Fruit fly (Drosophila melanogaster) whole organism, embryonic: ENCODE data around the gene CG42324.

ENCODE experiments used
- Ada2b ChIP-seq: fragments of 200-800 bp; sonication (Bioruptor generic); IDR thresholded peaks from 2 replicates; pipeline ENCODE4 v1.3.6; 2022; ENCODE audit warnings: missing biosample characterization, missing genetic modification characterization
- Bteb2 ChIP-seq: fragments of 200-800 bp; sonication (Bioruptor generic); optimal IDR thresholded peaks from 2 replicates; lab custom pipeline; 2016; ENCODE audit warnings: missing biosample characterization, missing genetic modification characterization
- CG10321 ChIP-seq: fragments of 200-800 bp; sonication (Bioruptor generic); IDR thresholded peaks from 2 replicates; pipeline ENCODE4 v1.3.6; 2022; ENCODE audit warnings: missing biosample characterization, missing genetic modification characterization
- CG10959 ChIP-seq: fragments of 200-800 bp; sonication (Bioruptor generic); IDR thresholded peaks from 2 replicates; pipeline ENCODE4 v1.3.6; 2022; ENCODE audit warnings: missing biosample characterization, missing genetic modification characterization
- CG11247 ChIP-seq: fragments of 200-800 bp; sonication (Bioruptor generic); IDR thresholded peaks from 2 replicates; pipeline ENCODE4 v1.3.6; 2022; ENCODE audit warnings: missing biosample characterization, missing genetic modification characterization
- CG11560 ChIP-seq: fragments of 200-800 bp; sonication (Bioruptor generic); IDR thresholded peaks from 3 replicates; pipeline ENCODE4 v1.3.6; 2022; ENCODE audit warnings: missing biosample characterization, missing genetic modification characterization
- CG11696 ChIP-seq: fragments of 200-800 bp; sonication (Bioruptor generic); IDR thresholded peaks from 2 replicates; pipeline ENCODE4 v1.3.6; 2022; ENCODE audit warnings: missing biosample characterization, missing genetic modification characterization
- CG12155 ChIP-seq: fragments of 200-800 bp; sonication (Bioruptor generic); optimal IDR thresholded peaks from 3 replicates; lab custom pipeline; 2016; ENCODE audit warnings: missing biosample characterization, missing genetic modification characterization
- CG12236 ChIP-seq: fragments of 200-800 bp; sonication (Bioruptor generic); optimal IDR thresholded peaks from 2 replicates; lab custom pipeline; 2016; ENCODE audit warnings: missing biosample characterization, missing genetic modification characterization
- CG12391 ChIP-seq: fragments of 200-800 bp; sonication (Bioruptor generic); optimal IDR thresholded peaks from 3 replicates; lab custom pipeline; 2018; ENCODE audit warnings: missing biosample characterization, mild to moderate bottlenecking, missing genetic modification characterization, moderate library complexity
- CG14014 ChIP-seq: fragments of 200-800 bp; sonication (Bioruptor generic); IDR thresholded peaks from 2 replicates; pipeline ENCODE4 v1.3.6; 2022; ENCODE audit warnings: missing biosample characterization, missing genetic modification characterization
- CG14667 ChIP-seq: fragments of 200-800 bp; sonication (Bioruptor generic); IDR thresholded peaks from 2 replicates; pipeline ENCODE4 v1.3.6; 2022; ENCODE audit warnings: missing biosample characterization, missing genetic modification characterization
- CG14860 ChIP-seq: fragments of 200-800 bp; sonication (Bioruptor generic); IDR thresholded peaks from 3 replicates; pipeline ENCODE4 v1.3.6; 2022; ENCODE audit warnings: missing biosample characterization, missing genetic modification characterization; ENCODE audit not compliant: partially characterized antibody
- CG18262 ChIP-seq: fragments of 200-800 bp; optimal IDR thresholded peaks from 3 replicates; lab custom pipeline; 2019; ENCODE audit warnings: missing biosample characterization, mild to moderate bottlenecking, missing genetic modification characterization, moderate library complexity
- CG18619 ChIP-seq: fragments of 200-800 bp; sonication (Bioruptor generic); optimal IDR thresholded peaks from 3 replicates; lab custom pipeline; 2017; ENCODE audit warnings: missing biosample characterization, mild to moderate bottlenecking, missing genetic modification characterization
- CG31224 ChIP-seq: fragments of 200-800 bp; sonication (Bioruptor generic); IDR thresholded peaks from 2 replicates; pipeline ENCODE4 v1.3.6; 2022; ENCODE audit warnings: missing biosample characterization, missing genetic modification characterization
- CG31388 ChIP-seq: fragments of 200-800 bp; sonication (Bioruptor generic); optimal IDR thresholded peaks from 2 replicates; lab custom pipeline; 2016; ENCODE audit warnings: missing biosample characterization, missing genetic modification characterization
- CG32532 ChIP-seq: fragments of 200-800 bp; sonication (Bioruptor generic); IDR thresholded peaks from 2 replicates; pipeline ENCODE4 v1.3.6; 2022; ENCODE audit warnings: missing biosample characterization, missing genetic modification characterization
- CG34422 ChIP-seq: fragments of 200-800 bp; sonication (Bioruptor generic); IDR thresholded peaks from 3 replicates; pipeline ENCODE4 v1.3.6; 2022; ENCODE audit warnings: missing biosample characterization, missing genetic modification characterization
- CG6689 ChIP-seq: fragments of 200-800 bp; sonication (Bioruptor generic); IDR thresholded peaks from 2 replicates; pipeline ENCODE4 v1.3.6; 2022; ENCODE audit warnings: missing biosample characterization, missing genetic modification characterization
- CG8089 ChIP-seq: fragments of 200-800 bp; sonication (Bioruptor generic); optimal IDR thresholded peaks from 3 replicates; lab custom pipeline; 2016; ENCODE audit warnings: missing biosample characterization, missing genetic modification characterization
- CG8290 ChIP-seq, 3 experiments: fragments of 200-800 bp; sonication (Bioruptor generic); optimal IDR thresholded peaks; 2 replicates each; lab custom pipeline; 2016 to 2019; ENCODE audit warnings: missing biosample characterization in 3 of 3, missing genetic modification characterization in 3 of 3, mild to moderate bottlenecking in 2 of 3, moderate library complexity in 1 of 3
- Dp ChIP-seq: fragments of 200-800 bp; sonication (Bioruptor generic); optimal IDR thresholded peaks from 2 replicates; lab custom pipeline; 2018; ENCODE audit warnings: missing biosample characterization, mild to moderate bottlenecking, missing genetic modification characterization, moderate library complexity
- Drgx ChIP-seq: fragments of 200-800 bp; sonication (Bioruptor generic); IDR thresholded peaks from 2 replicates; pipeline ENCODE4 v1.3.6; 2022; ENCODE audit warnings: missing biosample characterization, missing genetic modification characterization
- E2f2 ChIP-seq: fragments of 200-800 bp; sonication (Bioruptor generic); IDR thresholded peaks from 2 replicates; pipeline ENCODE4 v1.3.6; 2022; ENCODE audit warnings: missing biosample characterization, missing genetic modification characterization
- HmgZ ChIP-seq: fragments of 200-800 bp; sonication (Bioruptor generic); optimal IDR thresholded peaks from 2 replicates; lab custom pipeline; 2018; ENCODE audit warnings: missing biosample characterization, mild to moderate bottlenecking, missing genetic modification characterization
- Hr78 ChIP-seq, 2 experiments: fragments of 200-800 bp in 1 of 2; fragments of >200 bp in 1 of 2; sonication (Bioruptor generic) in 1 of 2; optimal IDR thresholded peaks; 2 replicates each; lab custom pipeline; 2017 to 2019; ENCODE audit warnings: missing biosample characterization in 2 of 2, missing genetic modification characterization in 2 of 2, mild to moderate bottlenecking in 1 of 2, moderate library complexity in 1 of 2
- Hsf ChIP-seq: fragments of 200-800 bp; sonication (Bioruptor generic); optimal IDR thresholded peaks from 3 replicates; lab custom pipeline; 2016; ENCODE audit warnings: missing biosample characterization, missing genetic modification characterization
- Ravus ChIP-seq: fragments of 200-800 bp; sonication (Bioruptor generic); IDR thresholded peaks from 2 replicates; pipeline ENCODE4 v1.3.6; 2022; ENCODE audit warnings: missing biosample characterization, missing genetic modification characterization
- Rfx ChIP-seq: fragments of 200-800 bp; sonication (Bioruptor generic); IDR thresholded peaks from 2 replicates; pipeline ENCODE4 v1.3.6; 2022; ENCODE audit warnings: missing biosample characterization, missing genetic modification characterization
- Side ChIP-seq: fragments of 200-800 bp; sonication (Bioruptor generic); optimal IDR thresholded peaks from 2 replicates; lab custom pipeline; 2016; ENCODE audit warnings: missing biosample characterization, missing genetic modification characterization
- Sry-β ChIP-seq: fragments of 200-800 bp; sonication (Bioruptor generic); optimal IDR thresholded peaks from 2 replicates; lab custom pipeline; 2018; ENCODE audit warnings: missing biosample characterization, mild to moderate bottlenecking, missing genetic modification characterization, moderate library complexity
- Sry-δ ChIP-seq: fragments of 200-800 bp; sonication (Bioruptor generic); optimal IDR thresholded peaks from 2 replicates; lab custom pipeline; 2016; ENCODE audit warnings: missing biosample characterization, missing genetic modification characterization
- Taf1 ChIP-seq: fragments of 200-800 bp; sonication (Bioruptor generic); IDR thresholded peaks from 2 replicates; pipeline ENCODE4 v1.3.6; 2022; ENCODE audit warnings: missing biosample characterization, missing genetic modification characterization
- az2 ChIP-seq: fragments of 200-800 bp; sonication (Bioruptor generic); optimal IDR thresholded peaks from 3 replicates; lab custom pipeline; 2016; ENCODE audit warnings: missing biosample characterization, missing genetic modification characterization
- fd3F ChIP-seq: fragments of 200-800 bp; sonication (Bioruptor generic); optimal IDR thresholded peaks from 2 replicates; lab custom pipeline; 2018; ENCODE audit warnings: missing biosample characterization, mild to moderate bottlenecking, missing genetic modification characterization, moderate library complexity
- insv ChIP-seq, 2 experiments: fragments of 200-800 bp; sonication (Bioruptor generic); optimal IDR thresholded peaks; 3 replicates each; lab custom pipeline; 2016 to 2018; ENCODE audit warnings: missing biosample characterization in 2 of 2, missing genetic modification characterization in 2 of 2
- jigr1 ChIP-seq: fragments of 200-800 bp; sonication (Bioruptor generic); IDR thresholded peaks from 3 replicates; pipeline ENCODE4 v1.3.6; 2022; ENCODE audit warnings: missing biosample characterization, missing genetic modification characterization
- lola ChIP-seq, 3 experiments: fragments of >200 bp in 2 of 3; fragments of 200-800 bp in 1 of 3; sonication (Bioruptor generic) in 1 of 3; optimal IDR thresholded peaks; 2 replicates each; lab custom pipeline; 2017 to 2019; ENCODE audit warnings: missing biosample characterization in 3 of 3, missing genetic modification characterization in 3 of 3, mild to moderate bottlenecking in 1 of 3, moderate library complexity in 1 of 3
- luna ChIP-seq: fragments of 200-800 bp; sonication (Bioruptor generic); optimal IDR thresholded peaks from 2 replicates; lab custom pipeline; 2016; ENCODE audit warnings: missing biosample characterization, missing genetic modification characterization
- maf-S ChIP-seq: fragments of 200-800 bp; sonication (Bioruptor generic); optimal IDR thresholded peaks from 2 replicates; lab custom pipeline; 2016; ENCODE audit warnings: missing biosample characterization, missing genetic modification characterization
- nom ChIP-seq: fragments of 200-800 bp; sonication (Bioruptor generic); optimal IDR thresholded peaks from 2 replicates; lab custom pipeline; 2017; ENCODE audit warnings: missing biosample characterization, missing genetic modification characterization, mild to moderate bottlenecking, moderate library complexity, missing genetic modification reagents
- pan ChIP-seq, 4 experiments: fragments of >200 bp in 3 of 4; fragments of 200-800 bp in 1 of 4; sonication (Bioruptor generic) in 1 of 4; optimal IDR thresholded peaks in 3 of 4; IDR thresholded peaks in 1 of 4; 2 replicates each; pipeline versions ENCODE4 v1.3.6 to Lab custom; 2017 to 2022; ENCODE audit warnings: missing biosample characterization in 2 of 4, missing genetic modification characterization in 2 of 4, mixed read lengths in 1 of 4
- pb ChIP-seq: fragments of 200-800 bp; sonication (Bioruptor generic); optimal IDR thresholded peaks from 3 replicates; lab custom pipeline; 2016; ENCODE audit warnings: missing biosample characterization, missing genetic modification characterization
- psq ChIP-seq: fragments of 200-800 bp; sonication (Bioruptor generic); optimal IDR thresholded peaks from 2 replicates; lab custom pipeline; 2017; ENCODE audit warnings: missing biosample characterization, missing genetic modification characterization
- pum ChIP-seq: fragments of 200-800 bp; sonication (Bioruptor generic); optimal IDR thresholded peaks from 2 replicates; lab custom pipeline; 2016; ENCODE audit warnings: missing biosample characterization, missing genetic modification characterization
- sob ChIP-seq: fragments of 200-800 bp; sonication (Bioruptor generic); IDR thresholded peaks from 2 replicates; pipeline ENCODE4 v1.3.6; 2022; ENCODE audit warnings: missing biosample characterization, missing genetic modification characterization
- sqz ChIP-seq: fragments of 200-800 bp; sonication (Bioruptor generic); optimal IDR thresholded peaks from 3 replicates; lab custom pipeline; 2018; ENCODE audit warnings: missing biosample characterization, mild to moderate bottlenecking, missing genetic modification characterization
- stc ChIP-seq: fragments of 200-800 bp; sonication (Bioruptor generic); IDR thresholded peaks from 2 replicates; pipeline ENCODE4 v1.3.6; 2022; ENCODE audit warnings: missing biosample characterization, missing genetic modification characterization
- vfl ChIP-seq: fragments of 200-800 bp; sonication (Bioruptor generic); optimal IDR thresholded peaks from 2 replicates; lab custom pipeline; 2016; ENCODE audit warnings: missing biosample characterization, missing genetic modification characterization

CG42324 gene

DNA sequence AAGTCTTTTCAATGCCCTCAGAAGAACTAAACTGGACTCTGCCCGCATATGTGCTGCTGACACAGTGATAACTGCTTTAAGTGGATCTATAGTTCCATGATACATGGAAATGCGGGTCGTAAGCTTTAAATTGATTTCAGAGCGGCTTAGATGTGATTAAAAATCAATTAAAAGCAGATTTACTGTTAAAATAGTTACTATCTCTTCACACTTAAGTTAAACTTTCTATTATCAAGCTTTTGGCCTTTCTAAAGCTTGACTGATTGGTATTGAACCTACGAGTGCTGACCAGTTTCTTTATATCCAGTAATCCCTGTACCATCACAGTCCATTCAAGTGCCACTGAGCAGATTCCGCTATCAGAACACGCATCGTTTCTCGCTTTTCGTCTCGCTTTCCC, 84.2 kb downstream of the CG42324 start (continued):
- TF ChIP-seq stc (GFP tag; lab: Robert Waterston, UW) (no peak), CG12236 (GFP tag; lab: Kevin White, UChicago) (no peak), sob (GFP tag; lab: Robert Waterston, UW) (peak; percentile 31; the same call in 1 of the 2 replicates), Drgx (GFP tag; lab: Robert Waterston, UW) (peak; percentile 60; the same call in 1 of the 2 replicates), Rfx (GFP tag; lab: Robert Waterston, UW) (peak; percentile 64), CG14667 (GFP tag; lab: Robert Waterston, UW) (no peak), HmgZ (no peak), E2f2 (GFP tag; lab: Robert Waterston, UW) (peak; percentile 19; the same call in 1 of the 2 replicates), CG18619 (peak; percentile 43), sqz (GFP tag; lab: Kevin White, UChicago) (no peak), pb (GFP tag; lab: Kevin White, UChicago) (peak; percentile 3), psq (GFP tag; lab: Kevin White, UChicago) (no peak), CG32532 (GFP tag; lab: Robert Waterston, UW) (peak; percentile 11; the same call in 1 of the 2 replicates), maf-S (GFP tag; lab: Kevin White, UChicago) (peak; percentile 4), CG31224 (GFP tag; lab: Robert Waterston, UW) (no peak; the same call in 1 of the 2 replicates), CG12391 (tag; lab: Kevin White, UChicago) (peak; percentile 53), Sry-β (GFP tag; lab: Kevin White, UChicago) (peak; percentile 45), CG6689 (GFP tag; lab: Robert Waterston, UW) (peak; percentile 44; the same call in 1 of the 2 replicates), CG10321 (GFP tag; lab: Robert Waterston, UW) (no peak), Side (GFP tag; lab: Kevin White, UChicago) (peak; percentile 11), jigr1 (GFP tag; lab: Robert Waterston, UW) (no peak; the same call in 2 of the 3 replicates), CG11696 (GFP tag; lab: Robert Waterston, UW) (no peak), CG31388 (GFP tag; lab: Kevin White, UChicago) (peak; percentile 12), luna (GFP tag; lab: Kevin White, UChicago) (no peak), fd3F (no peak), CG10959 (GFP tag; lab: Robert Waterston, UW) (no peak), lola (GFP tag; optimal IDR thresholded peaks at IDR 0.05; lab: Kevin White, UChicago) (peak in 1 of 3 experiments; percentile 56), CG12155 (GFP tag; lab: Kevin White, UChicago) (peak; percentile 8), CG18262 (tag; lab: Kevin White, UChicago) (peak; percentile 67), insv (GFP tag; optimal IDR thresholded peaks at IDR 0.05; lab: Kevin White, UChicago) (no peak), CG14014 (GFP tag; lab: Robert Waterston, UW) (0 out of 2 replicates have a peak, but pooled peaks have one; percentile 41), az2 (peak; percentile 51), CG11560 (tag; lab: Robert Waterston, UW) (0 out of 3 replicates have a peak, but pooled peaks have one; percentile 50), Taf1 (peak; percentile 16; the same call in 1 of the 2 replicates), Dp (no peak), Hr78 (GFP tag; optimal IDR thresholded peaks at IDR 0.05; lab: Kevin White, UChicago) (peak in 1 of 2 experiments; percentile 2), pan (optimal IDR thresholded peaks at IDR 0.05; lab: Kevin White, UChicago) (no peak), pan (GFP tag; optimal IDR thresholded peaks at IDR 0.05 in 1 of 2, IDR thresholded peaks at IDR 0.05 in 1 of 2) (peak in 1 of 2 experiments; percentile 33), vfl (no peak), nom (GFP tag; lab: Kevin White, UChicago) (peak; percentile 93), Hsf (peak; percentile 59), CG8290 (GFP tag; optimal IDR thresholded peaks at IDR 0.05; lab: Kevin White, UChicago) (no peak), CG8290 (tag; optimal IDR thresholded peaks at IDR 0.05; lab: Kevin White, UChicago) (no peak), Sry-δ (GFP tag; lab: Kevin White, UChicago) (no peak), Ravus (GFP tag; lab: Robert Waterston, UW) (peak; percentile 1; the same call in 1 of the 2 replicates), Bteb2 (GFP tag; lab: Kevin White, UChicago) (no peak), CG8089 (GFP tag; lab: Kevin White, UChicago) (peak; percentile 32), CG11247 (GFP tag; lab: Robert Waterston, UW) (no peak), Ada2b (GFP tag; lab: Robert Waterston, UW) (0 out of 2 replicates have a peak, but pooled peaks have one; percentile 11), CG34422 (GFP tag; lab: Robert Waterston, UW) (no peak), pum (peak; percentile 45), CG14860 (GFP tag; lab: Robert Waterston, UW) (no peak)
